Worm (Caenorhabditis elegans): ENCODE results near the gene F48G7.10.

DNA sequence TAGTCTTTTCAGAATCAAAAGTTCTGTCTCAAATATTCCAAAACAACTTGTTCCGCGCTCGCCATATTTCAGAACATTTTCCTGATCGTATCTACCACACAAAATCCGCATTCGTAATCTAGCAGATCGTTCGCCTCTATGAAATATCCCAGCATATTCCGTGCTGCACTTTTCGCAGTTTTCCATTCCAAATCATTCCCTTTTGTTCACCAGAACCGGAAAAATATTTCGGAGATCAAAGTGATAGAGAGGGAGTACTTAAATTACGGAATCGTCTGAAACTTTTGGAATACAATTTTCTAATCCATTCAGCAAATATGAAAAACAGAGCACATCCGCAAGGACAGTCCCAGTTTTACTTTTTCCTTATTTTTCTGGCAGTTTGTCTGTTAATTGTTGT is 46.9 kb downstream of the F48G7.10 start, which contains the start of gene K06H6.1:
- TF ChIP-seq lin-40 (tag; optimal IDR thresholded peaks at IDR 0.05) (no peak), ekl-4 (GFP tag; IDR thresholded peaks at IDR 0.05) (no peak), ceh-58 (GFP tag; IDR thresholded peaks at IDR 0.05) (no peak), xnd-1 (tag; optimal IDR thresholded peaks at IDR 0.05) (no peak), tbx-9 (tag; optimal IDR thresholded peaks at IDR 0.05; ENCODE audit: borderline replicate concordance) (no peak), dpl-1 (GFP tag; optimal IDR thresholded peaks at IDR 0.05) (no peak)

Data from whole organism, young adult.